Worm (Caenorhabditis elegans) whole organism, early embryonic: Measurements from ENCODE around the gene W03C9.6.

Experiments used
- B0310.2 ChIP-seq: sonication (generic microtip); optimal IDR thresholded peaks from 2 replicates; lab custom pipeline; 2016; ENCODE audit warnings: mild to moderate bottlenecking, missing genetic modification characterization, missing compliant biosample characterization
- F13C5.2 ChIP-seq: sonication (generic microtip); optimal IDR thresholded peaks from 2 replicates; lab custom pipeline; 2017; ENCODE audit warnings: mild to moderate bottlenecking, missing genetic modification characterization, inconsistent platforms, missing compliant biosample characterization
- aly-1 ChIP-seq: sonication (generic microtip); optimal IDR thresholded peaks from 2 replicates; lab custom pipeline; 2016; ENCODE audit warnings: missing genetic modification characterization, missing compliant biosample characterization
- ama-1 ChIP-seq: fragments of 150-350 bp; optimal IDR thresholded peaks from 2 replicates; lab custom pipeline; 2014
- ceh-13 ChIP-seq: fragments of 200-800 bp; sonication (Bioruptor generic); optimal IDR thresholded peaks from 2 replicates; lab custom pipeline; 2018; ENCODE audit warnings: mild to moderate bottlenecking, missing genetic modification characterization, missing compliant biosample characterization
- ceh-36 ChIP-seq: sonication (generic microtip); optimal IDR thresholded peaks from 2 replicates; lab custom pipeline; 2016; ENCODE audit warnings: missing genetic modification characterization, inconsistent platforms, missing compliant biosample characterization
- ets-7 ChIP-seq: sonication (generic microtip); optimal IDR thresholded peaks from 2 replicates; lab custom pipeline; 2016; ENCODE audit warnings: missing genotype, missing genetic modification characterization, missing compliant biosample characterization
- flt-1 ChIP-seq: fragments of 200-800 bp; sonication (Bioruptor generic); IDR thresholded peaks from 2 replicates; pipeline ENCODE4 v1.3.6; 2022; ENCODE audit warnings: missing genetic modification characterization, missing compliant biosample characterization
- hmbx-1 ChIP-seq: sonication (generic microtip); optimal IDR thresholded peaks from 2 replicates; lab custom pipeline; 2016; ENCODE audit warnings: mild to moderate bottlenecking, missing genetic modification characterization, missing compliant biosample characterization
- hmg-4 ChIP-seq: fragments of 200-800 bp; sonication (Bioruptor generic); optimal IDR thresholded peaks from 2 replicates; lab custom pipeline; 2018; ENCODE audit warnings: mild to moderate bottlenecking, missing genetic modification characterization, missing compliant biosample characterization
- hnd-1 ChIP-seq: sonication (generic microtip); optimal IDR thresholded peaks from 2 replicates; lab custom pipeline; 2016; ENCODE audit warnings: missing genetic modification characterization, missing compliant biosample characterization
- pes-1 ChIP-seq: fragments of 200-800 bp; sonication (Bioruptor generic); IDR thresholded peaks from 2 replicates; pipeline ENCODE4 v1.3.6; 2022; ENCODE audit warnings: missing genetic modification reagents, missing genetic modification characterization, missing compliant biosample characterization
- scrt-1 ChIP-seq: fragments of 200-800 bp; sonication (Bioruptor generic); IDR thresholded peaks from 2 replicates; pipeline ENCODE4 v1.3.6; 2022; ENCODE audit warnings: missing genetic modification characterization, missing compliant biosample characterization
- sea-1 ChIP-seq: fragments of 200-800 bp; sonication (Bioruptor generic); conservative IDR thresholded peaks from 2 replicates; pipeline ENCODE4 v1.3.6; 2022; ENCODE audit warnings: missing genetic modification characterization, missing compliant biosample characterization
- tbx-11 ChIP-seq: fragments of 200-800 bp; sonication (Bioruptor generic); IDR thresholded peaks from 2 replicates; pipeline ENCODE4 v1.3.6; 2022; ENCODE audit warnings: missing genetic modification characterization, missing compliant biosample characterization
- tbx-37 ChIP-seq: fragments of 200-800 bp; sonication (Bioruptor generic); conservative IDR thresholded peaks from 2 replicates; pipeline ENCODE4 v1.3.6; 2022; ENCODE audit warnings: missing genetic modification reagents, missing genetic modification characterization, missing compliant biosample characterization
- tra-4 ChIP-seq: sonication (generic microtip); optimal IDR thresholded peaks from 2 replicates; lab custom pipeline; 2017; ENCODE audit warnings: missing genetic modification characterization, missing compliant biosample characterization

W03C9.6 gene

ce11 chrII:11954208-11954607 is at the start of gene W03C9.6:
Gene W03C9.6, plus strand, starts transcription at chrII:11954508.
- TF ChIP-seq ama-1 (lab: Kevin White, UChicago) = no peak
- no peak for TF ChIP-seq aly-1
- TF ChIP-seq scrt-1 (GFP tag; lab: Robert Waterston, UW) = no peak
- TF ChIP-seq pes-1 = no peak
- no peak for TF ChIP-seq tra-4 (tag; lab: Kevin White, UChicago)
- TF ChIP-seq B0310.2 = no peak
- TF ChIP-seq hmbx-1 (tag; lab: Kevin White, UChicago) = no peak
- TF ChIP-seq ets-7 (tag; lab: Kevin White, UChicago) = no peak

DNA sequence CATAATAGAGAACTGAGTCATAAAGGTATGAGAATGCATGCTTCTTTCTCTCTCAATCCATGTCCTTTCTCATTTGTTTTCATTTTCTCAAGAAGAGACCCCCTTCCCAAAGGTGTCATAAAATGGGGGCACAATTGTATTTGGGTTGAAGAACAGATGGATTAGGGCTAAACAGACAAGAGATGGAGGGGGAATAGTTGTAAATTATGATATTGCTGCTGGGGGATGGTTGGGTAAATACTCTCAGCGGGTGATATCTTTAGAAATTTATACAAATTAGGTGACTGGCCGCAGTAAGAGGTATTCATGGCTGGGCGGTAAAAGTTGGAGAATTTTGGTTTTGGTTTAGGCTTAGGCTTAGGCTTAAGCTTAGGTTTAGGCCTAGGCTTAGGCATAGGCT is 49.3 kb upstream of the W03C9.6 start:
- no peak for TF ChIP-seq sea-1 (GFP tag; lab: Robert Waterston, UW)
- no peak for TF ChIP-seq pes-1
- TF ChIP-seq F13C5.2 (tag; lab: Kevin White, UChicago) = no peak
- TF ChIP-seq ama-1 (lab: Kevin White, UChicago) = no peak
- no peak for TF ChIP-seq B0310.2

- TF ChIP-seq flt-1 (GFP tag; lab: Robert Waterston, UW) = no peak
- TF ChIP-seq aly-1 = no peak
- no peak for TF ChIP-seq hnd-1 (tag; lab: Kevin White, UChicago)
- TF ChIP-seq sea-1 (GFP tag; lab: Robert Waterston, UW) = no peak
- no peak for TF ChIP-seq ama-1 (lab: Kevin White, UChicago)
- TF ChIP-seq tbx-11 (GFP tag; lab: Robert Waterston, UW) = no peak
- no peak for TF ChIP-seq ceh-36
- no peak for TF ChIP-seq F13C5.2 (tag; lab: Kevin White, UChicago)
- no peak for TF ChIP-seq scrt-1 (GFP tag; lab: Robert Waterston, UW)
- TF ChIP-seq ceh-13 (GFP tag; lab: Kevin White, UChicago) = no peak
- TF ChIP-seq hmbx-1 (tag; lab: Kevin White, UChicago) = no peak
- no peak for TF ChIP-seq pes-1
- TF ChIP-seq ets-7 (tag; lab: Kevin White, UChicago) = no peak
- no peak for TF ChIP-seq tbx-37 (GFP tag; lab: Robert Waterston, UW)
Measured at ce11 chrII:11906217-11906616, 48.1 kb upstream of the W03C9.6 start, which contains the start of gene ZK930.4. Gene ZK930.4, plus strand, starts transcription at chrII:11906517.

- no peak for TF ChIP-seq ets-7 (tag; lab: Kevin White, UChicago)
- no peak for TF ChIP-seq ceh-13 (GFP tag; lab: Kevin White, UChicago)
- TF ChIP-seq scrt-1 (GFP tag; lab: Robert Waterston, UW) = no peak
- no peak for TF ChIP-seq tbx-11 (GFP tag; lab: Robert Waterston, UW)
- no peak for TF ChIP-seq hmg-4 (GFP tag; lab: Kevin White, UChicago)
- TF ChIP-seq hmbx-1 (tag; lab: Kevin White, UChicago) = no peak
- no peak for TF ChIP-seq flt-1 (GFP tag; lab: Robert Waterston, UW)
- TF ChIP-seq F13C5.2 (tag; lab: Kevin White, UChicago) = no peak
- no peak for TF ChIP-seq tra-4 (tag; lab: Kevin White, UChicago)
- no peak for TF ChIP-seq aly-1
- TF ChIP-seq ceh-36 = no peak
- TF ChIP-seq B0310.2 = no peak
- TF ChIP-seq ama-1 (lab: Kevin White, UChicago) = no peak
- TF ChIP-seq hnd-1 (tag; lab: Kevin White, UChicago) = no peak
- no peak for TF ChIP-seq pes-1
- TF ChIP-seq sea-1 (GFP tag; lab: Robert Waterston, UW) = no peak
- no peak for TF ChIP-seq tbx-37 (GFP tag; lab: Robert Waterston, UW)
Measured at ce11 chrII:11910569-11910968, 43.7 kb upstream of the W03C9.6 start.

DNA sequence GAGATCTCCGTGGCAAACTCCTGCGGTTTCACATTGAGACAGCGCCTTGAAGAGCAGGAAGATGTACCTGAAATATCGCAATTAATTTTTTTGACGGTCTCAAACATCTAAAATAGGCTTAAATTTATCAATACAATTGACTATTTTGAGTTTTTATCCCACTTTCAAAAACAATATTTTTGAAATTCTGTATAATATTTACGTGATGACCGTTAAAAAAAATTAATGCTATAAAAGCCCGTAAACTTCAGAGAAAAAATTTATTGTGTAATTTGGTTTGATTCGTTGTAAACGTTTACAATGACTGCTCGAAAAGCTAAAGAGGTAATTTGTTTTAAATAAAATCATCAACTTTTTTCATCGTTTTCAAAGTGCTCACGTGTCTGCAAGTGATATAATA is 40.0 kb upstream of the W03C9.6 start, which contains the start of gene ZK930.7:
Gene ZK930.7, plus strand, starts transcription at position 301 of the 400 bp plus-strand sequence.
- TF ChIP-seq F13C5.2 (tag; lab: Kevin White, UChicago) (no peak), tbx-37 (GFP tag; lab: Robert Waterston, UW) (no peak), pes-1 (no peak), ceh-13 (GFP tag; lab: Kevin White, UChicago) (no peak), aly-1 (no peak), hnd-1 (tag; lab: Kevin White, UChicago) (no peak)

DNA sequence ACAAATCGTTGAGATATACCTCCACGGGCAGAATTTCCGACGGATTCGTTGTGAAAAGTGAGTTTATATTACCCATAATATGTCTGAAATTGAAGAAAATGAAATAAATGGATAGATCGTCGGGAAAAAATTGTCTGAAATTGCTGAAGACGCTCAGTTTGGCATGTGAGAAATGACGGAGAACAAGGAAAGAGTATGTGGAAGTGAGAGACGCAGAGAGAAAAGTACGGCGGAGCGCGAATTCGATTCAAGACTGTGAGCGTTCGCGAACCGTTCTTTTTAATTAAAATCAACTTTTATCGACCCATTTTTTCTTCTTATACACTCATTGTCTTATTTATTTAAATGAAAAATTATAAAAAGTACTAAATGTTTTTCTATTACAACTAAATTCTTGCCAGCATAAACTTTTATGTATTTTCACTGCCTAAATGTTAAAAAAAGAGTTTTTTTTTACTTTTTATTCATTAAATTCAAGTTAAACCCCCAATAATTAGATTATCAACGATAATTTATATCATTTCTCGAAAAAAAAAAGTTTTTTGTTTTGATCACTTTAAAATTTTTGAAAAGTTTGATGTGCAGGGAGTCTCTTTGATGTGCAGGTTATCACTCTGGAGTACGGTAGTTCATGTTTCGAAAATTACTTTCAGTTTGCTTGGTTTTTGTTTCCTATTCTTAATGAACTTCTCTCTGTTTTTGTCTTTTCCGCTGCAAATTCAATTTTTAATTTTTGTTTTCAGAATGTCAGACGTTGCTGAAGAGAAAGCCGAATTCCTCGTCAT is 38.3 kb upstream of the W03C9.6 start, which contains the start of the genes vps-15 and hmg-12:
Gene vps-15, minus strand, starts transcription at position 83 of the 785 bp plus-strand sequence.
Gene hmg-12, plus strand, starts transcription at position 744 of the 785 bp plus-strand sequence.
- TF ChIP-seq pes-1 (no peak), tbx-37 (GFP tag; lab: Robert Waterston, UW) (no peak), ets-7 (tag; lab: Kevin White, UChicago) (no peak), scrt-1 (GFP tag; lab: Robert Waterston, UW) (no peak), ceh-36 (no peak), flt-1 (GFP tag; lab: Robert Waterston, UW) (no peak), ceh-13 (GFP tag; lab: Kevin White, UChicago) (no peak), hnd-1 (tag; lab: Kevin White, UChicago) (no peak), sea-1 (GFP tag; lab: Robert Waterston, UW) (no peak), tbx-11 (GFP tag; lab: Robert Waterston, UW) (no peak), hmbx-1 (tag; lab: Kevin White, UChicago) (no peak), tra-4 (tag; lab: Kevin White, UChicago) (no peak), hmg-4 (GFP tag; lab: Kevin White, UChicago) (no peak), F13C5.2 (tag; lab: Kevin White, UChicago) (no peak)

DNA sequence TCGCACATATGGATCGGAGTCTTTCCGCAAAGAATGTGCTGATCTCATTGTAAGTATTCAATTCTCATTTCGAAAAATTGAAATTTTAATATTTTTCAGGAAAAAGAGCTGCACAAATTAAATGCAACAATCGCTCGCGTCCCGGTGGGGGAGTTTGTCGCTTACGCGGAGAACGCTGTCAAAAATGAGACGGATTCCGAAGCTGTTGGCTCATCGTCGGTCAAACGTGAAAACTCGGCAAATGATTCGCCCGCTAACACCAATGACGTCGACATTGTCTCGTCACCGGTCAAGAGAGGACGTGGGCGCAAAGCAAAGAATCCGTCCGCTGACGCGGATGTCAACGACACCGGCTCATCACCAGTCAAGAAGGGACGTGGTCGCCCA is 37.8 kb upstream of the W03C9.6 start:
- TF ChIP-seq F13C5.2 (tag; lab: Kevin White, UChicago) = no peak
- no peak for TF ChIP-seq flt-1 (GFP tag; lab: Robert Waterston, UW)
- no peak for TF ChIP-seq ceh-36
- TF ChIP-seq tra-4 (tag; lab: Kevin White, UChicago) = no peak
- TF ChIP-seq ceh-13 (GFP tag; lab: Kevin White, UChicago) = no peak
- no peak for TF ChIP-seq pes-1
- no peak for TF ChIP-seq aly-1
- no peak for TF ChIP-seq scrt-1 (GFP tag; lab: Robert Waterston, UW)
- no peak for TF ChIP-seq hnd-1 (tag; lab: Kevin White, UChicago)
- no peak for TF ChIP-seq B0310.2
- TF ChIP-seq sea-1 (GFP tag; lab: Robert Waterston, UW) = no peak
- no peak for TF ChIP-seq ama-1 (lab: Kevin White, UChicago)
- no peak for TF ChIP-seq hmbx-1 (tag; lab: Kevin White, UChicago)
- no peak for TF ChIP-seq hmg-4 (GFP tag; lab: Kevin White, UChicago)
- TF ChIP-seq tbx-37 (GFP tag; lab: Robert Waterston, UW) = no peak
- TF ChIP-seq ets-7 (tag; lab: Kevin White, UChicago) = no peak
- no peak for TF ChIP-seq tbx-11 (GFP tag; lab: Robert Waterston, UW)
